Worm (Caenorhabditis elegans) whole organism, midembryonic: ENCODE measurements around the gene C36A4.10.

Experiments used
- T22C8.4 ChIP-seq: fragments of 200-800 bp; sonication (Bioruptor generic); IDR thresholded peaks from 2 replicates; pipeline ENCODE4 v1.3.6; 2022; ENCODE audit warnings: missing genetic modification characterization, missing compliant biosample characterization
- cog-1 ChIP-seq: sonication (generic microtip); optimal IDR thresholded peaks from 2 replicates; lab custom pipeline; 2016; ENCODE audit warnings: missing genetic modification characterization, missing compliant biosample characterization
- flt-1 ChIP-seq: fragments of 200-800 bp; sonication (Bioruptor generic); IDR thresholded peaks from 2 replicates; pipeline ENCODE4 v1.3.6; 2022; ENCODE audit warnings: missing genetic modification characterization, missing compliant biosample characterization
- klf-2 ChIP-seq: fragments of 200-800 bp; sonication (Bioruptor generic); conservative IDR thresholded peaks from 2 replicates; pipeline ENCODE4 v1.3.6; 2022; ENCODE audit warnings: missing genetic modification reagents, missing genetic modification characterization, missing compliant biosample characterization
- med-1 ChIP-seq: sonication (generic microtip); optimal IDR thresholded peaks from 2 replicates; lab custom pipeline; 2017; ENCODE audit warnings: missing genetic modification characterization, mild to moderate bottlenecking, missing compliant biosample characterization, antibody characterized with exemption, missing genetic modification reagents; ENCODE audit not compliant: insufficient read depth
- tab-1 ChIP-seq: fragments of 200-800 bp; sonication (Bioruptor generic); IDR thresholded peaks from 2 replicates; pipeline ENCODE4 v1.3.6; 2022; ENCODE audit warnings: missing genetic modification characterization, missing compliant biosample characterization
- ztf-29 ChIP-seq: fragments of 200-800 bp; sonication (Bioruptor generic); IDR thresholded peaks from 2 replicates; pipeline ENCODE4 v1.3.6; 2022; ENCODE audit warnings: missing genetic modification reagents, missing genetic modification characterization, missing compliant biosample characterization

- TF ChIP-seq klf-2 (GFP tag; lab: Robert Waterston, UW) (no peak), med-1 (GFP tag; lab: Kevin White, UChicago) (no peak), tab-1 (GFP tag; lab: Robert Waterston, UW) (no peak), flt-1 (GFP tag; lab: Robert Waterston, UW) (no peak), T22C8.4 (GFP tag; lab: Robert Waterston, UW) (no peak), cog-1 (tag; lab: Kevin White, UChicago) (no peak), ztf-29 (no peak)
These were observed 47.4 kb downstream of the C36A4.10 start for ce11 chrIII:3783914-3784313.
